Worm (Caenorhabditis elegans) whole organism, dauer: ENCODE measurements around the gene srh-79.
"Not testable (repeated sequence)": the region's sequence is repeated elsewhere in the genome, so short reads cannot be mapped to it uniquely, and the experiment has no call there.

Source experiments
- unc-62 ChIP-seq: sonication (generic microtip); optimal IDR thresholded peaks from 2 replicates; lab custom pipeline; 2017; ENCODE audit warnings: missing biosample characterization, missing genetic modification reagents, missing genetic modification characterization

The srh-79 gene

ce11 chrV:7501194-7501593, 3.7 kb downstream of the srh-79 start:
- TF ChIP-seq unc-62 (GFP tag; lab: Kevin White, UChicago) = no peak

- no peak for TF ChIP-seq unc-62 (GFP tag; lab: Kevin White, UChicago)
Observed at ce11 chrV:7504271-7504670, 6.7 kb downstream of the srh-79 start, which contains the start of gene srh-229. Gene srh-229 (minus strand): TSS chrV:7504371.

ce11 chrV:7506207-7506606, 8.7 kb downstream of the srh-79 start:
- no peak for TF ChIP-seq unc-62 (GFP tag; lab: Kevin White, UChicago)

- TF ChIP-seq unc-62 (GFP tag; lab: Kevin White, UChicago) = no peak
Observed at ce11 chrV:7508566-7509044, 11.1 kb downstream of the srh-79 start, which contains the start of the genes str-31 and nhr-172. Gene str-31 (minus strand): TSS chrV:7508666. Gene nhr-172 (plus strand): TSS chrV:7508994.

ce11 chrV:7511465-7511864, 13.9 kb downstream of the srh-79 start, which contains the start of gene nhr-171:
Gene nhr-171 (plus strand): TSS chrV:7511765.
- TF ChIP-seq unc-62 (GFP tag; lab: Kevin White, UChicago) = not testable (repeated sequence)

- no peak for TF ChIP-seq unc-62 (GFP tag; lab: Kevin White, UChicago)
Observed at ce11 chrV:7514939-7515338, 17.4 kb downstream of the srh-79 start, which contains the start of gene srb-18. Gene srb-18 (plus strand): TSS chrV:7515239.

- TF ChIP-seq unc-62 (GFP tag; lab: Kevin White, UChicago) = no peak
Observed at ce11 chrV:7520077-7520476, 22.5 kb downstream of the srh-79 start, which contains the start of gene srb-19. Gene srb-19 (minus strand): TSS chrV:7520177.

- TF ChIP-seq unc-62 (GFP tag; lab: Kevin White, UChicago) = no peak
Observed at ce11 chrV:7521304-7521703, 23.8 kb downstream of the srh-79 start.

- TF ChIP-seq unc-62 (GFP tag; lab: Kevin White, UChicago) = no peak
Observed at ce11 chrV:7522279-7522678, 24.7 kb downstream of the srh-79 start, which contains the start of gene C54F6.15. Gene C54F6.15 (minus strand): TSS chrV:7522379.

- TF ChIP-seq unc-62 (GFP tag; lab: Kevin White, UChicago) = no peak
Observed at ce11 chrV:7523392-7523791, 25.9 kb downstream of the srh-79 start, which contains the start of gene C54F6.6. Gene C54F6.6 (plus strand): TSS chrV:7523692.

ce11 chrV:7524447-7524846, 26.9 kb downstream of the srh-79 start, which contains the start of gene C54F6.20:
Gene C54F6.20 (plus strand): TSS chrV:7524747.
- TF ChIP-seq unc-62 (GFP tag; lab: Kevin White, UChicago) = no peak

- TF ChIP-seq unc-62 (GFP tag; lab: Kevin White, UChicago) = no peak
Observed at ce11 chrV:7525695-7526094, 28.2 kb downstream of the srh-79 start, which contains the start of gene C54F6.18. Gene C54F6.18 (plus strand): TSS chrV:7525995.

ce11 chrV:7527153-7527552, 29.6 kb downstream of the srh-79 start, which contains the start of gene C54F6.17:
Gene C54F6.17 (plus strand): TSS chrV:7527453.
- no peak for TF ChIP-seq unc-62 (GFP tag; lab: Kevin White, UChicago)

ce11 chrV:7528816-7529215, 31.3 kb downstream of the srh-79 start, which contains the start of gene C54F6.5:
Gene C54F6.5 (plus strand): TSS chrV:7529116.
- TF ChIP-seq unc-62 (GFP tag; lab: Kevin White, UChicago) = no peak

- TF ChIP-seq unc-62 (GFP tag; lab: Kevin White, UChicago) = no peak
Observed at ce11 chrV:7529840-7530239, 32.3 kb downstream of the srh-79 start, which contains the start of gene swt-2. Gene swt-2 (plus strand): TSS chrV:7530140.

ce11 chrV:7532947-7533346, 35.4 kb downstream of the srh-79 start, which contains the start of gene C54F6.3:
Gene C54F6.3 (plus strand): TSS chrV:7533247.
- TF ChIP-seq unc-62 (GFP tag; lab: Kevin White, UChicago) = no peak

- TF ChIP-seq unc-62 (GFP tag; lab: Kevin White, UChicago) = no peak
Observed at ce11 chrV:7538018-7538417, 40.5 kb downstream of the srh-79 start, which contains the start of gene C54F6.12. Gene C54F6.12 (minus strand): TSS chrV:7538118.
